In genomic region chr3R:28888561-28889426, dm6 we compare ENCODE assay signal across 1 fruit fly cellular context.
TF ChIP-seq lines count a peak whose summit lies in the region.

No protein-coding gene starts in this region.

TF ChIP-seq in whole organism, embryonic, 481 proteins besides CTCF, POLR2A, EP300 and RAD21 (continued from another document and continues in another):
- TF ChIP-seq Deaf1 (tag; optimal IDR thresholded peaks at IDR 0.05; lab: Kevin White, UChicago) (peak; percentile 48), CG9437 (GFP tag; optimal IDR thresholded peaks at IDR 0.05; lab: Kevin White, UChicago) (peak; percentile 78), nmo (GFP tag; optimal IDR thresholded peaks at IDR 0.05; lab: Kevin White, UChicago) (peak; percentile 67), Pdp1 (GFP tag; optimal IDR thresholded peaks at IDR 0.05; lab: Kevin White, UChicago) (peak; percentile 75 to 90), Fer3 (tag; optimal IDR thresholded peaks at IDR 0.05; lab: Kevin White, UChicago) (peak; percentile 84), CG7372 (GFP tag; IDR thresholded peaks at IDR 0.05; lab: Robert Waterston, UW) (peak; percentile 73), hbn (GFP tag; IDR thresholded peaks at IDR 0.05; lab: Robert Waterston, UW; ENCODE audit: partially characterized antibody) (no peak), pros (GFP tag; optimal IDR thresholded peaks at IDR 0.05; lab: Kevin White, UChicago) (peak; percentile 42), CG6765 (GFP tag; optimal IDR thresholded peaks at IDR 0.05; lab: Kevin White, UChicago) (peak; percentile 46), Atf3 (GFP tag; optimal IDR thresholded peaks at IDR 0.05; lab: Kevin White, UChicago) (peak; percentile 70), lmd (GFP tag; IDR thresholded peaks at IDR 0.05; lab: Robert Waterston, UW) (peak; percentile 74), tup (GFP tag; optimal IDR thresholded peaks at IDR 0.05; lab: Kevin White, UChicago) (peak; percentile 49), CG18619 (GFP tag; optimal IDR thresholded peaks at IDR 0.05; lab: Kevin White, UChicago) (peak; percentile 80), BtbVII (GFP tag; optimal IDR thresholded peaks at IDR 0.05; lab: Kevin White, UChicago) (peak; percentile 76), dmrt99B (tag; optimal IDR thresholded peaks at IDR 0.05; lab: Kevin White, UChicago) (peak; percentile 81), CG12942 (GFP tag; optimal IDR thresholded peaks at IDR 0.05; lab: Kevin White, UChicago) (peak; percentile 77), inv (GFP tag; IDR thresholded peaks at IDR 0.05; lab: Robert Waterston, UW; ENCODE audit: partially characterized antibody) (no peak), Poxn (GFP tag; IDR thresholded peaks at IDR 0.05; lab: Robert Waterston, UW) (peak; percentile 46), stwl (tag; optimal IDR thresholded peaks at IDR 0.05; lab: Kevin White, UChicago) (peak; percentile 74), pum (GFP tag; optimal IDR thresholded peaks at IDR 0.05; lab: Kevin White, UChicago) (peak; percentile 88), CG33557 (GFP tag; optimal IDR thresholded peaks at IDR 0.05; lab: Kevin White, UChicago) (peak; percentile 31), CG3281 (GFP tag; optimal IDR thresholded peaks at IDR 0.05; lab: Kevin White, UChicago) (peak; percentile 88), CG14710 (tag; optimal IDR thresholded peaks at IDR 0.05; lab: Kevin White, UChicago) (peak; percentile 79), kah (GFP tag; optimal IDR thresholded peaks at IDR 0.05; lab: Kevin White, UChicago) (peak; percentile 35), gsb-n (tag; optimal IDR thresholded peaks at IDR 0.05; lab: Kevin White, UChicago) (no peak), CG8388 (GFP tag; optimal IDR thresholded peaks at IDR 0.05; lab: Kevin White, UChicago) (peak; percentile 59), Lhr (GFP tag; optimal IDR thresholded peaks at IDR 0.05; lab: Kevin White, UChicago) (peak; percentile 17), pb (GFP tag; optimal IDR thresholded peaks at IDR 0.05; lab: Kevin White, UChicago) (peak; percentile 82), CG1602 (GFP tag; optimal IDR thresholded peaks at IDR 0.05; lab: Kevin White, UChicago) (peak; percentile 58), Elba2 (GFP tag; optimal IDR thresholded peaks at IDR 0.05; lab: Kevin White, UChicago) (no peak), CG42726 (GFP tag; IDR thresholded peaks at IDR 0.05; lab: Robert Waterston, UW; ENCODE audit: partially characterized antibody) (no peak), Eip74EF (GFP tag; optimal IDR thresholded peaks at IDR 0.05; lab: Kevin White, UChicago) (peak in 1 of 2 experiments; percentile 68), toy (GFP tag; IDR thresholded peaks at IDR 0.05; lab: Robert Waterston, UW) (no peak), sob (GFP tag; IDR thresholded peaks at IDR 0.05; lab: Robert Waterston, UW) (peak; percentile 76), gt (GFP tag; IDR thresholded peaks at IDR 0.05; lab: Robert Waterston, UW) (no peak), mirr (GFP tag; optimal IDR thresholded peaks at IDR 0.05; lab: Kevin White, UChicago) (peak; percentile 66), CG5953 (GFP tag; IDR thresholded peaks at IDR 0.05; lab: Robert Waterston, UW) (no peak), Lim3 (GFP tag; IDR thresholded peaks at IDR 0.05; lab: Robert Waterston, UW) (no peak), Nf-YB (GFP tag; optimal IDR thresholded peaks at IDR 0.05; lab: Kevin White, UChicago) (peak; percentile 32), CG43689 (GFP tag; IDR thresholded peaks at IDR 0.05; lab: Robert Waterston, UW) (0 out of 2 replicates have a peak, but pooled peaks have one; percentile 6), CG18476 (GFP tag; optimal IDR thresholded peaks at IDR 0.05; lab: Kevin White, UChicago) (peak; percentile 70), MTF-1 (GFP tag; optimal IDR thresholded peaks at IDR 0.05; lab: Kevin White, UChicago; ENCODE audit: borderline replicate concordance) (peak; percentile 58), Adf1 (GFP tag; IDR thresholded peaks at IDR 0.05; lab: Robert Waterston, UW) (peak; percentile 62), CG1233 (GFP tag; optimal IDR thresholded peaks at IDR 0.05; lab: Kevin White, UChicago) (peak; percentile 60), CG7963 (GFP tag; IDR thresholded peaks at IDR 0.05; lab: Robert Waterston, UW; ENCODE audit: partially characterized antibody) (no peak), CG17568 (GFP tag; optimal IDR thresholded peaks at IDR 0.05; lab: Kevin White, UChicago) (peak; percentile 6), CG9797 (GFP tag; optimal IDR thresholded peaks at IDR 0.05; lab: Kevin White, UChicago) (peak; percentile 33), jigr1 (GFP tag; IDR thresholded peaks at IDR 0.05; lab: Robert Waterston, UW) (no peak), gcm2 (GFP tag; optimal IDR thresholded peaks at IDR 0.05; lab: Kevin White, UChicago) (peak; percentile 52), CG8281 (tag; optimal IDR thresholded peaks at IDR 0.05; lab: Kevin White, UChicago) (peak; percentile 58), CG6854 (GFP tag; optimal IDR thresholded peaks at IDR 0.05; lab: Kevin White, UChicago) (peak; percentile 24), nau (GFP tag; optimal IDR thresholded peaks at IDR 0.05; lab: Kevin White, UChicago) (peak; percentile 64), shn (GFP tag; optimal IDR thresholded peaks at IDR 0.05; lab: Kevin White, UChicago) (peak; percentile 90), fd96Cb (tag; optimal IDR thresholded peaks at IDR 0.05; lab: Kevin White, UChicago) (peak; percentile 71), CG8290 (GFP tag; optimal IDR thresholded peaks at IDR 0.05; lab: Kevin White, UChicago) (peak; percentile 50), CG8290 (tag; optimal IDR thresholded peaks at IDR 0.05; lab: Kevin White, UChicago) (peak in 1 of 2 experiments; percentile 68), CG4328 (GFP tag; optimal IDR thresholded peaks at IDR 0.05; lab: Kevin White, UChicago) (peak; percentile 72), cwo (GFP tag; optimal IDR thresholded peaks at IDR 0.05; lab: Kevin White, UChicago) (peak; percentile 71), Aef1 (GFP tag; IDR thresholded peaks at IDR 0.05; lab: Robert Waterston, UW) (peak; percentile 69), CG4360 (GFP tag; IDR thresholded peaks at IDR 0.05; lab: Robert Waterston, UW) (peak; percentile 92), Hr3 (GFP tag; optimal IDR thresholded peaks at IDR 0.05; lab: Kevin White, UChicago) (peak; percentile 75), CG4820 (GFP tag; optimal IDR thresholded peaks at IDR 0.05; lab: Kevin White, UChicago) (peak; percentile 75), CG8478 (optimal IDR thresholded peaks at IDR 0.05; lab: Kevin White, UChicago) (peak; percentile 88), Kr (GFP tag; optimal IDR thresholded peaks at IDR 0.05; lab: Kevin White, UChicago) (no peak), CG6689 (GFP tag; IDR thresholded peaks at IDR 0.05; lab: Robert Waterston, UW) (peak; percentile 75; the same call in 1 of the 2 replicates), D (optimal IDR thresholded peaks at IDR 0.05; lab: Kevin White, UChicago) (no peak), D (GFP tag; optimal IDR thresholded peaks at IDR 0.05; lab: Kevin White, UChicago) (peak; percentile 64), schlank (tag; optimal IDR thresholded peaks at IDR 0.05; lab: Kevin White, UChicago) (peak; percentile 70), dan (GFP tag; IDR thresholded peaks at IDR 0.05; lab: Robert Waterston, UW) (no peak), Fer2 (tag; optimal IDR thresholded peaks at IDR 0.05; lab: Kevin White, UChicago) (peak; percentile 80), CG7987 (GFP tag; optimal IDR thresholded peaks at IDR 0.05; lab: Kevin White, UChicago) (peak; percentile 76), lbe (GFP tag; optimal IDR thresholded peaks at IDR 0.05; lab: Kevin White, UChicago) (peak; percentile 68), stc (GFP tag; IDR thresholded peaks at IDR 0.05; lab: Robert Waterston, UW) (peak; percentile 25; the same call in 1 of the 2 replicates), PHDP (tag; optimal IDR thresholded peaks at IDR 0.05; lab: Kevin White, UChicago) (peak; percentile 82), lab (GFP tag; optimal IDR thresholded peaks at IDR 0.05; lab: Kevin White, UChicago) (peak; percentile 86), bcd (GFP tag; optimal IDR thresholded peaks at IDR 0.05; lab: Kevin White, UChicago) (peak; percentile 77), CG12659 (GFP tag; optimal IDR thresholded peaks at IDR 0.05; lab: Kevin White, UChicago) (peak; percentile 90), HLHmδ (GFP tag; optimal IDR thresholded peaks at IDR 0.05; lab: Kevin White, UChicago) (no peak), fd64A (GFP tag; optimal IDR thresholded peaks at IDR 0.05; lab: Kevin White, UChicago) (peak; percentile 16), HmgZ (tag; optimal IDR thresholded peaks at IDR 0.05; lab: Kevin White, UChicago) (peak; percentile 87), amos (GFP tag; IDR thresholded peaks at IDR 0.05; lab: Robert Waterston, UW; ENCODE audit: partially characterized antibody) (no peak), ham (GFP tag; IDR thresholded peaks at IDR 0.05; lab: Robert Waterston, UW) (peak; percentile 15; the same call in 1 of the 2 replicates), sr (GFP tag; IDR thresholded peaks at IDR 0.05; lab: Robert Waterston, UW) (no peak), CG7928 (GFP tag; optimal IDR thresholded peaks at IDR 0.05; lab: Kevin White, UChicago) (peak; percentile 64), ERR (GFP tag; optimal IDR thresholded peaks at IDR 0.05; lab: Kevin White, UChicago) (peak; percentile 75), CG6254 (GFP tag; optimal IDR thresholded peaks at IDR 0.05; lab: Kevin White, UChicago) (peak; percentile 15), Hmr (GFP tag; optimal IDR thresholded peaks at IDR 0.05; lab: Kevin White, UChicago) (peak; percentile 86), odd (GFP tag; optimal IDR thresholded peaks at IDR 0.05; lab: Kevin White, UChicago) (peak; percentile 58), CG34376 (GFP tag; optimal IDR thresholded peaks at IDR 0.05; lab: Kevin White, UChicago) (peak; percentile 85), bab2 (GFP tag; optimal IDR thresholded peaks at IDR 0.05; lab: Kevin White, UChicago) (peak; percentile 78), CG6813 (GFP tag; optimal IDR thresholded peaks at IDR 0.05; lab: Kevin White, UChicago) (peak; percentile 62), CG4707 (GFP tag; optimal IDR thresholded peaks at IDR 0.05; lab: Kevin White, UChicago) (no peak), Nf-YA (GFP tag; IDR thresholded peaks at IDR 0.05; lab: Robert Waterston, UW) (0 out of 2 replicates have a peak, but pooled peaks have one; percentile 49), CG16863 (GFP tag; optimal IDR thresholded peaks at IDR 0.05; lab: Kevin White, UChicago) (peak; percentile 78), CG3838 (GFP tag; optimal IDR thresholded peaks at IDR 0.05; lab: Kevin White, UChicago) (peak; percentile 36), CG1603 (tag; optimal IDR thresholded peaks at IDR 0.05; lab: Kevin White, UChicago) (peak; percentile 61), Fer1 (GFP tag; optimal IDR thresholded peaks at IDR 0.05; lab: Kevin White, UChicago) (peak; percentile 86), TFAM (GFP tag; optimal IDR thresholded peaks at IDR 0.05; lab: Kevin White, UChicago) (no peak), Sin3A (optimal IDR thresholded peaks at IDR 0.05; lab: Kevin White, UChicago) (peak; percentile 62), Abd-B (GFP tag; optimal IDR thresholded peaks at IDR 0.05; lab: Kevin White, UChicago) (peak; percentile 70), gfzf (GFP tag; optimal IDR thresholded peaks at IDR 0.05; lab: Kevin White, UChicago) (peak; percentile 44), CG8359 (GFP tag; optimal IDR thresholded peaks at IDR 0.05; lab: Kevin White, UChicago; ENCODE audit: borderline replicate concordance) (peak; percentile 19), wor (GFP tag; IDR thresholded peaks at IDR 0.05; lab: Robert Waterston, UW) (no peak), BEAF-32 (GFP tag; optimal IDR thresholded peaks at IDR 0.05; lab: Kevin White, UChicago) (peak; percentile 39), CG34224 (GFP tag; IDR thresholded peaks at IDR 0.05; lab: Robert Waterston, UW; ENCODE audit: partially characterized antibody) (no peak), CG4424 (GFP tag; optimal IDR thresholded peaks at IDR 0.05; lab: Kevin White, UChicago) (peak; percentile 79), CG14965 (GFP tag; optimal IDR thresholded peaks at IDR 0.05; lab: Kevin White, UChicago; ENCODE audit: borderline replicate concordance) (no peak), Gsc (GFP tag; IDR thresholded peaks at IDR 0.05; lab: Robert Waterston, UW) (no peak), CrebB (tag; optimal IDR thresholded peaks at IDR 0.05; lab: Kevin White, UChicago) (peak; percentile 64), CG32532 (GFP tag; IDR thresholded peaks at IDR 0.05; lab: Robert Waterston, UW) (peak; percentile 78), CG31441 (GFP tag; IDR thresholded peaks at IDR 0.05; lab: Robert Waterston, UW) (peak; percentile 69), GATAe (GFP tag; conservative IDR thresholded peaks at IDR 0.05; lab: Robert Waterston, UW) (no peak), mld (GFP tag; IDR thresholded peaks at IDR 0.05; lab: Robert Waterston, UW; ENCODE audit: partially characterized antibody) (no peak), sna (GFP tag; IDR thresholded peaks at IDR 0.05; lab: Robert Waterston, UW; ENCODE audit: partially characterized antibody) (0 out of 2 replicates have a peak, but pooled peaks have one; percentile 12), CG18262 (tag; optimal IDR thresholded peaks at IDR 0.05; lab: Kevin White, UChicago) (peak; percentile 63), CG13287 (GFP tag; IDR thresholded peaks at IDR 0.05; lab: Robert Waterston, UW; ENCODE audit: partially characterized antibody) (no peak; the same call in 1 of the 2 replicates), zfh1 (GFP tag; IDR thresholded peaks at IDR 0.05; lab: Robert Waterston, UW) (peak; percentile 67), CG33213 (GFP tag; optimal IDR thresholded peaks at IDR 0.05; lab: Kevin White, UChicago) (peak; percentile 77), E2f1 (GFP tag; IDR thresholded peaks at IDR 0.05; lab: Robert Waterston, UW) (peak; percentile 63), CG10274 (GFP tag; optimal IDR thresholded peaks at IDR 0.05; lab: Kevin White, UChicago) (peak; percentile 71), Doc2 (GFP tag; IDR thresholded peaks at IDR 0.05; lab: Robert Waterston, UW) (no peak), CG11398 (GFP tag; optimal IDR thresholded peaks at IDR 0.05; lab: Kevin White, UChicago) (peak; percentile 76), Usf (GFP tag; optimal IDR thresholded peaks at IDR 0.05; lab: Kevin White, UChicago) (peak; percentile 43), CG12071 (GFP tag; optimal IDR thresholded peaks at IDR 0.05; lab: Kevin White, UChicago) (peak; percentile 53), CG32767 (GFP tag; IDR thresholded peaks at IDR 0.05; lab: Robert Waterston, UW) (peak; percentile 35; the same call in 1 of the 2 replicates), fd3F (GFP tag; optimal IDR thresholded peaks at IDR 0.05; lab: Kevin White, UChicago) (peak; percentile 70), CG16815 (GFP tag; optimal IDR thresholded peaks at IDR 0.05; lab: Kevin White, UChicago) (peak; percentile 72), CG10654 (GFP tag; optimal IDR thresholded peaks at IDR 0.05; lab: Kevin White, UChicago) (peak; percentile 80), gcm (GFP tag; optimal IDR thresholded peaks at IDR 0.05; lab: Kevin White, UChicago) (peak; percentile 71)
